Fruit fly (Drosophila melanogaster): ENCODE data around the gene trv.

trv gene

dm6 chr3R:28026315-28026714, at the start of gene trv:
trv (plus strand) TSS chr3R:28026615.
- TF ChIP-seq kay (GFP tag; ENCODE audit: borderline replicate concordance) = no peak
- no peak for TF ChIP-seq CG7045 (GFP tag; optimal IDR thresholded peaks at IDR 0.05)
- no peak for TF ChIP-seq Hr96 (GFP tag; optimal IDR thresholded peaks at IDR 0.05)
- TF ChIP-seq bab1 (GFP tag; optimal IDR thresholded peaks at IDR 0.05) = no peak
- no peak for TF ChIP-seq CG11617 (GFP tag; optimal IDR thresholded peaks at IDR 0.05)

- TF ChIP-seq tj (GFP tag; optimal IDR thresholded peaks at IDR 0.05) (peak; percentile 47), kay (GFP tag; ENCODE audit: borderline replicate concordance) (no peak), CG14711 (tag; optimal IDR thresholded peaks at IDR 0.05) (no peak), Mnt (GFP tag; optimal IDR thresholded peaks at IDR 0.05) (no peak)
Observed at dm6 chr3R:27986794-27987193, 39.6 kb upstream of the trv start.

- TF ChIP-seq CG33017 (tag; optimal IDR thresholded peaks at IDR 0.05) = peak; percentile 36
- TF ChIP-seq ovo (GFP tag; optimal IDR thresholded peaks at IDR 0.05) = no peak
- TF ChIP-seq Clk (GFP tag; optimal IDR thresholded peaks at IDR 0.05) = no peak
- TF ChIP-seq Crg-1 (GFP tag; optimal IDR thresholded peaks at IDR 0.05) = no peak
- no peak for TF ChIP-seq toe (GFP tag; optimal IDR thresholded peaks at IDR 0.05)
- peak; percentile 78 for TF ChIP-seq CG7101 (tag; optimal IDR thresholded peaks at IDR 0.05)
- TF ChIP-seq kay (GFP tag; ENCODE audit: borderline replicate concordance) = no peak
- peak; percentile 63 for TF ChIP-seq CG11617 (GFP tag; optimal IDR thresholded peaks at IDR 0.05)
- peak; percentile 42 for TF ChIP-seq tj (GFP tag; optimal IDR thresholded peaks at IDR 0.05)
- TF ChIP-seq CG7045 (GFP tag; optimal IDR thresholded peaks at IDR 0.05) = peak; percentile 57
- no peak for TF ChIP-seq cic (GFP tag; optimal IDR thresholded peaks at IDR 0.05)
- TF ChIP-seq Mnt (GFP tag; optimal IDR thresholded peaks at IDR 0.05) = no peak
- TF ChIP-seq cnc (optimal IDR thresholded peaks at IDR 0.05) = no peak
- TF ChIP-seq CG14711 (tag; optimal IDR thresholded peaks at IDR 0.05) = peak; percentile 78
- no peak for TF ChIP-seq CG5204 (GFP tag; optimal IDR thresholded peaks at IDR 0.05)
- TF ChIP-seq pad (GFP tag; optimal IDR thresholded peaks at IDR 0.05) = no peak
- no peak for TF ChIP-seq CG12768 (GFP tag; optimal IDR thresholded peaks at IDR 0.05)
- TF ChIP-seq Hr96 (GFP tag; optimal IDR thresholded peaks at IDR 0.05) = no peak
- peak; percentile 15 for TF ChIP-seq bab1 (GFP tag; optimal IDR thresholded peaks at IDR 0.05)
- TF ChIP-seq CG1620 (GFP tag; optimal IDR thresholded peaks at IDR 0.05) = no peak
Observed at dm6 chr3R:27987329-27987728, 39.1 kb upstream of the trv start.

dm6 chr3R:27987772-27988171, 38.6 kb upstream of the trv start:
- TF ChIP-seq tj (GFP tag; optimal IDR thresholded peaks at IDR 0.05) = peak; percentile 22
- no peak for TF ChIP-seq CG11617 (GFP tag; optimal IDR thresholded peaks at IDR 0.05)

dm6 chr3R:27988189-27988588, 38.2 kb upstream of the trv start, which contains the start of gene betaTub97EF:
betaTub97EF (minus strand) TSS chr3R:27988384.
- no peak for TF ChIP-seq CG1620 (GFP tag; optimal IDR thresholded peaks at IDR 0.05)
- TF ChIP-seq kay (GFP tag; ENCODE audit: borderline replicate concordance) = peak; percentile 6
- peak; percentile 15 for TF ChIP-seq Hr96 (GFP tag; optimal IDR thresholded peaks at IDR 0.05)
- peak; percentile 30 for TF ChIP-seq Mnt (GFP tag; optimal IDR thresholded peaks at IDR 0.05)
- peak; percentile 14 for TF ChIP-seq pad (GFP tag; optimal IDR thresholded peaks at IDR 0.05)
- no peak for TF ChIP-seq CG12768 (GFP tag; optimal IDR thresholded peaks at IDR 0.05)

dm6 chr3R:27988647-27989430, 37.6 kb upstream of the trv start:
- TF ChIP-seq CG5204 (GFP tag; optimal IDR thresholded peaks at IDR 0.05) (peak; percentile 30), tj (GFP tag; optimal IDR thresholded peaks at IDR 0.05) (peak; percentile 64), pad (GFP tag; optimal IDR thresholded peaks at IDR 0.05) (peak; percentile 88), bab1 (GFP tag; optimal IDR thresholded peaks at IDR 0.05) (peak; percentile 44), Clk (GFP tag; optimal IDR thresholded peaks at IDR 0.05) (no peak), toe (GFP tag; optimal IDR thresholded peaks at IDR 0.05) (peak; percentile 47), Mnt (GFP tag; optimal IDR thresholded peaks at IDR 0.05) (peak; percentile 55), cnc (optimal IDR thresholded peaks at IDR 0.05) (no peak), Crg-1 (GFP tag; optimal IDR thresholded peaks at IDR 0.05) (no peak), CG7045 (GFP tag; optimal IDR thresholded peaks at IDR 0.05) (peak; percentile 47), CG1620 (GFP tag; optimal IDR thresholded peaks at IDR 0.05) (peak; percentile 27), CG33017 (tag; optimal IDR thresholded peaks at IDR 0.05) (peak; percentile 3), CG14711 (tag; optimal IDR thresholded peaks at IDR 0.05) (peak; percentile 5), kay (GFP tag; ENCODE audit: borderline replicate concordance) (peak; percentile 68), Hr96 (GFP tag; optimal IDR thresholded peaks at IDR 0.05) (peak; percentile 26), ovo (GFP tag; optimal IDR thresholded peaks at IDR 0.05) (no peak), CG7101 (tag; optimal IDR thresholded peaks at IDR 0.05) (peak; percentile 3), cic (GFP tag; optimal IDR thresholded peaks at IDR 0.05) (peak; percentile 9), CG12768 (GFP tag; optimal IDR thresholded peaks at IDR 0.05) (peak; percentile 63), CG11617 (GFP tag; optimal IDR thresholded peaks at IDR 0.05) (peak; percentile 58)

- TF ChIP-seq Clk (GFP tag; optimal IDR thresholded peaks at IDR 0.05) = no peak
- TF ChIP-seq CG7101 (tag; optimal IDR thresholded peaks at IDR 0.05) = no peak
- no peak for TF ChIP-seq Crg-1 (GFP tag; optimal IDR thresholded peaks at IDR 0.05)
- TF ChIP-seq Mnt (GFP tag; optimal IDR thresholded peaks at IDR 0.05) = no peak
Observed at dm6 chr3R:27990651-27991050, 35.8 kb upstream of the trv start, which contains the start of gene CG4815. CG4815 (minus strand) TSS chr3R:27990751.
